Worm (Caenorhabditis elegans): ENCODE measurements around the gene ocr-1.

The ocr-1 gene

ce11 chrV:10721912-10722426, 42.2 kb upstream of the ocr-1 start:
- TF ChIP-seq zfh-2 (GFP tag; conservative IDR thresholded peaks at IDR 0.05) (peak; percentile 88), K12H6.12 (tag; optimal IDR thresholded peaks at IDR 0.05) (peak; percentile 73), mcd-1 (GFP tag; IDR thresholded peaks at IDR 0.05) (0 out of 2 replicates have a peak, but pooled peaks have one; percentile 26), ztf-18 (tag; optimal IDR thresholded peaks at IDR 0.05) (no peak), tbx-9 (tag; optimal IDR thresholded peaks at IDR 0.05; ENCODE audit: borderline replicate concordance) (no peak), F37B4.10 (GFP tag; IDR thresholded peaks at IDR 0.05) (0 out of 2 replicates have a peak, but pooled peaks have one; percentile 24)

DNA sequence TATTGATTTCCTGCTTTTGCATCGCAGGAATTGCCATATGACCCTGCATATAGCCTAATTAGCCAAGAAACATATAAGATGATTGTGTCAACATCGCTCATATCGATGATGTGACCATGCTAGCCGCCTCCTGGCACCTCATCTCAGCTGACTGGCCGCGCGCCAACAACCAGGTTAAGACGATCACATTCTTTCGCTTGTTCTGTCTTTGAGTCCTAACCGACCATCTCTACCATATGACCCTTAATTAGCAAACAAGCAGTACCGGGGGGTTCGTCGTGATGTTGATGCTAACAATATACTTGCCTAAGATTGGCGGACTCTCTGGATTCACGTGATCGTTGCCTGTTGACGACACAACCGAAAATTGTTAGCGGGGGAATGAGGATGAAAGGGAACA, 41.6 kb upstream of the ocr-1 start:
- TF ChIP-seq egl-44 (GFP tag; IDR thresholded peaks at IDR 0.05) (0 out of 2 replicates have a peak, but pooled peaks have one; percentile 55), ceh-100 (GFP tag; IDR thresholded peaks at IDR 0.05) (no peak), D2030.7 (GFP tag; IDR thresholded peaks at IDR 0.05) (no peak), attf-5 (GFP tag; optimal IDR thresholded peaks at IDR 0.05) (peak; percentile 17), madf-6 (GFP tag; IDR thresholded peaks at IDR 0.05) (0 out of 2 replicates have a peak, but pooled peaks have one; percentile 6), lsy-27 (tag; optimal IDR thresholded peaks at IDR 0.05; ENCODE audit: borderline replicate concordance, insufficient read depth) (no peak), cebp-1 (GFP tag; IDR thresholded peaks at IDR 0.05) (no peak), cebp-1 (tag; optimal IDR thresholded peaks at IDR 0.05) (peak; percentile 15), mxl-1 (tag; optimal IDR thresholded peaks at IDR 0.05) (no peak), chd-7 (tag; optimal IDR thresholded peaks at IDR 0.05) (no peak), hlh-26 (GFP tag; conservative IDR thresholded peaks at IDR 0.05) (no peak), pha-4 (tag; optimal IDR thresholded peaks at IDR 0.05) (no peak), sptf-2 (GFP tag; optimal IDR thresholded peaks at IDR 0.05) (no peak), K12H6.12 (tag; optimal IDR thresholded peaks at IDR 0.05) (no peak), snpc-1.1 (tag; optimal IDR thresholded peaks at IDR 0.05; ENCODE audit: insufficient read depth) (no peak), Y95B8A.8 (GFP tag; IDR thresholded peaks at IDR 0.05) (no peak), aptf-2 (GFP tag; conservative IDR thresholded peaks at IDR 0.05) (no peak), lin-26 (GFP tag; IDR thresholded peaks at IDR 0.05) (no peak), K11D2.4 (GFP tag; IDR thresholded peaks at IDR 0.05) (no peak)

DNA sequence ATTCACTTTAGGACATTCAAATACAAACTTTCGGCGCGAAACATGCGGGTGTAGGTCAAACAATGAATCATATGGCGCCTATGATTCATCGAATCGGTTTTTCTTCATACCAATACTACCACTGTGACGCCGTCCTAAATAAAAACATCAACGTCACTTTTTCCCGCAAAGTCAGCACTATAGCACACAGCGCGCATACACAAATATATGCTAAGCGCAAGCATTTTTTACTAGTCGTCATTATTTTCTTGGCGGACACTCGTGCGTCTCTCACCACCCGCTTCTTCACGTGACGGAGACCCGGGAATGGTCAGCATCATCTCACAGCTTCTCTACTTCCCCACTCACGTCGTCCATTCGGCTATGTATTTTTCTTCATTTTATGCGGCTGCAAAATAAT, 41.0 kb upstream of the ocr-1 start:
- TF ChIP-seq F22D6.2 (tag; optimal IDR thresholded peaks at IDR 0.05) (no peak), ztf-26 (tag; optimal IDR thresholded peaks at IDR 0.05) (no peak), mcd-1 (GFP tag; IDR thresholded peaks at IDR 0.05) (no peak), F37B4.10 (GFP tag; IDR thresholded peaks at IDR 0.05) (no peak), bed-1 (GFP tag; IDR thresholded peaks at IDR 0.05) (no peak), snpc-3.4 (tag; optimal IDR thresholded peaks at IDR 0.05) (no peak), gei-17 (GFP tag; optimal IDR thresholded peaks at IDR 0.05) (no peak), nfya-2 (GFP tag; IDR thresholded peaks at IDR 0.05) (no peak), tlf-1 (GFP tag; optimal IDR thresholded peaks at IDR 0.05) (no peak), nhr-27 (tag; optimal IDR thresholded peaks at IDR 0.05) (no peak), unc-62 (GFP tag; optimal IDR thresholded peaks at IDR 0.05) (no peak), dpff-1 (tag; optimal IDR thresholded peaks at IDR 0.05) (no peak), zim-3 (tag; optimal IDR thresholded peaks at IDR 0.05) (no peak), F39B2.1 (GFP tag; IDR thresholded peaks at IDR 0.05) (no peak), ceh-27 (GFP tag; optimal IDR thresholded peaks at IDR 0.05) (no peak), rpc-1 (optimal IDR thresholded peaks at IDR 0.05) (no peak), rpc-1 (tag; optimal IDR thresholded peaks at IDR 0.05) (no peak), B0336.3 (GFP tag; IDR thresholded peaks at IDR 0.05) (no peak)

All from whole organism, young adult.